Fruit fly (Drosophila melanogaster): ENCODE data around the gene GMF.

Gene GMF

DNA sequence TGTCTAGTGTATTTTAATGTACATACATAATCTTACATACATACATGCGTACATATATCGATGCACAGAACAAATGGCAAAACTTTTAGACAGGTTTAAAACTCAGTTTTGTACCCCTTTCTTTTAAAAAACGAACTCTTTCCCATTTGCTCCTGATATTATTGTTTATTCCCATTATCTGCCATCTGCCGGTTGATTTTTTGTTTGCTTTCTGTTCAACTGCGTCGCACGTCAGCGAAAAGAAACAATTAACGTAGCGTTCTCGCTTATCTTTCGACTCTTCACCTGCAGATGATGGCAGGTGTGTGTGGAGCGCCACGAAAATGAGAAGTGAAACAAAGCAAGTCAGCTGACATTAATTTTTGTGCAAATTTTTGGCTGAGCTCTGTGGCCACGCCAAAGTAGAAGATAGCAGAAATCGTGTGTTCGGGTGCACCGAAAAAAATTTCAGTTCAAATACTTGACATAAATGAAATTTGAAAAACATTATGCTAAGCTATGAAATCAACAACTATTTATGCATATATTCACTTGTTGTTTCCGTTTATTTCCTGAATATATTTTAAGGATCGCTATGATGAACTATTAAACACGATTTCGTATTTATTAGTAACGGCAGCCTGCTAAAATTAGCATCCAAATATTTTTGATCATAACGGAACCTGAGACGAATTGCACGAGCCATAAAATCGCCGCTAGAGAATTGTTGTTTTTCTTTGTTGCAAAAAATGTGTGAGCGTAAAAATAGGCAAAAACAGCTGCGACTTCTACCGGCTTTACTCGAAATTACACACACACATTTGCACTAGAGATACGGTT lies 31.9 kb downstream of the GMF start (continued):
- TF ChIP-seq CG8359 (GFP tag; optimal IDR thresholded peaks at IDR 0.05; ENCODE audit: borderline replicate concordance): no peak
- TF ChIP-seq pfk (GFP tag; optimal IDR thresholded peaks at IDR 0.05): peak; percentile 4
- TF ChIP-seq CG4282 (GFP tag; optimal IDR thresholded peaks at IDR 0.05): no peak
- peak; percentile 9 for TF ChIP-seq CG12942 (GFP tag; optimal IDR thresholded peaks at IDR 0.05)
- peak in 1 of 2 experiments; percentile 13 for TF ChIP-seq dpn (GFP tag; optimal IDR thresholded peaks at IDR 0.05)
- peak; percentile 46 for TF ChIP-seq CG18599 (GFP tag; optimal IDR thresholded peaks at IDR 0.05)
- TF ChIP-seq CG2678 (tag; optimal IDR thresholded peaks at IDR 0.05): peak; percentile 36
- TF ChIP-seq CG9727 (GFP tag; optimal IDR thresholded peaks at IDR 0.05): peak; percentile 52
- peak; percentile 22 for TF ChIP-seq CG7556 (GFP tag; optimal IDR thresholded peaks at IDR 0.05)
- TF ChIP-seq Hmr (GFP tag; optimal IDR thresholded peaks at IDR 0.05): peak; percentile 25
- peak; percentile 22 for TF ChIP-seq grau (tag; optimal IDR thresholded peaks at IDR 0.05)
- TF ChIP-seq CG3281 (GFP tag; optimal IDR thresholded peaks at IDR 0.05): peak; percentile 67
- peak; percentile 4 for TF ChIP-seq Myb (GFP tag; optimal IDR thresholded peaks at IDR 0.05)
- TF ChIP-seq PHDP (tag; optimal IDR thresholded peaks at IDR 0.05): peak; percentile 32
- peak; percentile 59 for TF ChIP-seq Ets65A (GFP tag)
- TF ChIP-seq CG18011 (GFP tag; optimal IDR thresholded peaks at IDR 0.05): peak; percentile 16
- peak; percentile 5 for TF ChIP-seq CG15514 (GFP tag; optimal IDR thresholded peaks at IDR 0.05)
- peak in 1 of 2 experiments; percentile 48 for TF ChIP-seq eve (GFP tag; optimal IDR thresholded peaks at IDR 0.05)
- peak; percentile 25 for TF ChIP-seq phol (tag; optimal IDR thresholded peaks at IDR 0.05)

dm6 chr2L:16269232-16270134 lies 33.3 kb downstream of the GMF start:
- TF ChIP-seq sens (GFP tag) (peak; percentile 84), HLH54F (GFP tag; optimal IDR thresholded peaks at IDR 0.05) (no peak), HLHmδ (GFP tag; optimal IDR thresholded peaks at IDR 0.05) (peak; percentile 92), CG12942 (GFP tag; optimal IDR thresholded peaks at IDR 0.05) (no peak), CG1602 (GFP tag; optimal IDR thresholded peaks at IDR 0.05) (no peak), HLH4C (GFP tag; IDR thresholded peaks at IDR 0.05; ENCODE audit: partially characterized antibody) (no peak), jing (GFP tag; optimal IDR thresholded peaks at IDR 0.05) (no peak), cg (GFP tag; optimal IDR thresholded peaks at IDR 0.05) (peak; percentile 67), CG14050 (GFP tag; IDR thresholded peaks at IDR 0.05) (no peak), CG13296 (GFP tag; optimal IDR thresholded peaks at IDR 0.05) (peak; percentile 96), zf30C (GFP tag; optimal IDR thresholded peaks at IDR 0.05) (peak; percentile 58), nerfin-1 (tag; optimal IDR thresholded peaks at IDR 0.05) (peak; percentile 67), CG2889 (GFP tag; IDR thresholded peaks at IDR 0.05) (no peak), Adf1 (GFP tag; IDR thresholded peaks at IDR 0.05) (no peak), CG16779 (GFP tag; IDR thresholded peaks at IDR 0.05) (no peak), CG11085 (GFP tag; IDR thresholded peaks at IDR 0.05) (no peak), CG12071 (GFP tag; optimal IDR thresholded peaks at IDR 0.05) (peak; percentile 92), sug (tag; optimal IDR thresholded peaks at IDR 0.05) (peak; percentile 78), gfzf (GFP tag; optimal IDR thresholded peaks at IDR 0.05) (no peak), kah (GFP tag; optimal IDR thresholded peaks at IDR 0.05) (peak; percentile 90), HmgD (GFP tag; optimal IDR thresholded peaks at IDR 0.05) (peak; percentile 45), ssp (GFP tag; IDR thresholded peaks at IDR 0.05) (no peak), CG6854 (GFP tag; optimal IDR thresholded peaks at IDR 0.05) (peak; percentile 96), CG10267 (tag; optimal IDR thresholded peaks at IDR 0.05) (peak; percentile 64), GATAe (GFP tag; conservative IDR thresholded peaks at IDR 0.05) (no peak), CG17385 (GFP tag; optimal IDR thresholded peaks at IDR 0.05) (peak; percentile 87), Chrac-16 (GFP tag; optimal IDR thresholded peaks at IDR 0.05) (no peak), CG17912 (GFP tag; optimal IDR thresholded peaks at IDR 0.05) (peak; percentile 92)

All from whole organism, embryonic.